Worm (Caenorhabditis elegans): ENCODE results near the gene glb-7.

Gene glb-7

DNA sequence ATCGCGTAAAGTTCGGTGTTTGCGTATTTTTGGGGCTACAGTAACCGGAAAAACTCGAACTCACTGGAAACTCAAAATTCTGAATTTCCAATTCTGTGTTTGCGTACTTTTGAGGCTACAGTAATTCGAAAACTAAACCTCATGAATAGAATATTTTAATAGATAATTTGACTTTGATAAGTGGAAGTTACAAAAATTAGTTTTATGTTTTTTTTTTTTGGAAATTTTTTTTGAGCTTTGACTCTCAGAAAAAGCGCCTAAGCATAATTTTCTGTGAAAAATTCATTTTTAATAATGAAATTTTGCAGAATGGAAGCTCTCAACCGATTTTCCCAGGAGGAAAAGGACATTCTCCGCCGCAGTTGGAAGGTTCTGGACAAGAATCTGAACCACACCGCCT is at the start of gene glb-7:
Gene glb-7 (plus strand): TSS at position 301 of the 400 bp plus-strand sequence.
- TF ChIP-seq tbx-11 (GFP tag; IDR thresholded peaks at IDR 0.05) (no peak), B0310.2 (tag; optimal IDR thresholded peaks at IDR 0.05) (no peak), tra-4 (tag; optimal IDR thresholded peaks at IDR 0.05) (no peak), ceh-13 (GFP tag; optimal IDR thresholded peaks at IDR 0.05) (no peak), tbx-37 (GFP tag; conservative IDR thresholded peaks at IDR 0.05) (no peak), pes-1 (GFP tag; IDR thresholded peaks at IDR 0.05) (no peak)

DNA sequence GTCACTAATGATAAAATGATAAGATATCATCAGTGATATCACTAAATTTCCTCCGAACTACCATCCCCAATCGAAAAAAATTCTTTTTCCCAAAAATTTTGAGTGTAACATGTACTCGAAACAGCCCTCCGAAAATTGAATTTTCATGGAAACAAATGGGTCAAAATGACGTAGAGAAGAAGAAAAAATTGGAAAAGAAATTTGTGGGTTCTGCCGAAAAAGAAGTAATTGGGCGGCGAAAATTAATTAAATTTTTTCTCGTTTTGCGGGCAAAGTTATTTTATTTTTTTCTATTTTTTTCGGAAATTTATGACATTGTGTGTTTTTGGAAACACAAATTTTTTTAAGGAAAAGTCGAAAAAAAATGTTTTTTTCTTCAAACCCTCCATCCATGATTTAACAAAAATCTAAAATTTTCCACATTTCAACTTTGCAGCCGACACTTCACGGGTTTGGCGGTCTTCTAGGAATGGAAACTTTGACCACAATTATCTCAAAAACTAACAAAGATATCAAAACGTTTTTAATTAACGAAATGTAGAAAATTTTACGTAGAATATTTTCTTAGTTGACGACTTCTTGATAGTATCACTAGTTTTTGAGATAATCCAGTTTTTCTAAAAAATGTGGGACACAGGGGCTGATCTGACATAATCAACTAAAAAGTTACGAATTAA is 45.3 kb upstream of the glb-7 start:
- TF ChIP-seq scrt-1 (GFP tag; IDR thresholded peaks at IDR 0.05) (no peak), ets-7 (tag; optimal IDR thresholded peaks at IDR 0.05) (no peak), tra-4 (tag; optimal IDR thresholded peaks at IDR 0.05) (no peak), tbx-37 (GFP tag; conservative IDR thresholded peaks at IDR 0.05) (no peak), F13C5.2 (tag; optimal IDR thresholded peaks at IDR 0.05) (no peak), ama-1 (optimal IDR thresholded peaks at IDR 0.05) (no peak), pes-1 (GFP tag; IDR thresholded peaks at IDR 0.05) (no peak), hmg-4 (GFP tag; optimal IDR thresholded peaks at IDR 0.05) (no peak), hmbx-1 (tag; optimal IDR thresholded peaks at IDR 0.05) (no peak), ceh-13 (GFP tag; optimal IDR thresholded peaks at IDR 0.05) (no peak), flt-1 (GFP tag; IDR thresholded peaks at IDR 0.05) (no peak), sea-1 (GFP tag; conservative IDR thresholded peaks at IDR 0.05) (no peak), B0310.2 (tag; optimal IDR thresholded peaks at IDR 0.05) (no peak)

DNA sequence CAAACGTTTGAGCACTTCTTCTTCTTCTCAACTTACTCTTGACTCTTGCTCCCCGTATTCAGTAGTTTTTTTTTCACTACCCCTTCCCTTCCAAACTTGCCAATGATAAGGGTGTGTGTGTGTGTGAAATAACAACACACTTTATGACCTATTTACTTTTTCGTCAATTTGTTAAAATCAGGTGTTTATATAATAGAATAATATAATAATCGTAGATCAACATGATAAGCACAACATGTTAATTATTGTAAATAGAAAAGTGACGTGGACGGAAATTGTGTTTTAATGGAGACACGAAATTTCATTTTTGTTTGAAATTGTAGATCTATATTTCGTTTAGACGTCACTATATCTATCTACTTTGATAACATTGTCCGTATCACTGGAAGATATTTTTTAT is 42.2 kb upstream of the glb-7 start:
- TF ChIP-seq hmbx-1 (tag; optimal IDR thresholded peaks at IDR 0.05) (no peak), tbx-11 (GFP tag; IDR thresholded peaks at IDR 0.05) (no peak), hnd-1 (tag; optimal IDR thresholded peaks at IDR 0.05) (no peak), ama-1 (optimal IDR thresholded peaks at IDR 0.05) (no peak), B0310.2 (tag; optimal IDR thresholded peaks at IDR 0.05) (no peak), ceh-36 (tag; optimal IDR thresholded peaks at IDR 0.05) (no peak), ets-7 (tag; optimal IDR thresholded peaks at IDR 0.05) (no peak), tbx-37 (GFP tag; conservative IDR thresholded peaks at IDR 0.05) (no peak), F13C5.2 (tag; optimal IDR thresholded peaks at IDR 0.05) (no peak), flt-1 (GFP tag; IDR thresholded peaks at IDR 0.05) (no peak), tra-4 (tag; optimal IDR thresholded peaks at IDR 0.05) (no peak), scrt-1 (GFP tag; IDR thresholded peaks at IDR 0.05) (no peak), aly-1 (tag; optimal IDR thresholded peaks at IDR 0.05) (no peak), sea-1 (GFP tag; conservative IDR thresholded peaks at IDR 0.05) (no peak), pes-1 (GFP tag; IDR thresholded peaks at IDR 0.05) (no peak), hmg-4 (GFP tag; optimal IDR thresholded peaks at IDR 0.05) (no peak)

DNA sequence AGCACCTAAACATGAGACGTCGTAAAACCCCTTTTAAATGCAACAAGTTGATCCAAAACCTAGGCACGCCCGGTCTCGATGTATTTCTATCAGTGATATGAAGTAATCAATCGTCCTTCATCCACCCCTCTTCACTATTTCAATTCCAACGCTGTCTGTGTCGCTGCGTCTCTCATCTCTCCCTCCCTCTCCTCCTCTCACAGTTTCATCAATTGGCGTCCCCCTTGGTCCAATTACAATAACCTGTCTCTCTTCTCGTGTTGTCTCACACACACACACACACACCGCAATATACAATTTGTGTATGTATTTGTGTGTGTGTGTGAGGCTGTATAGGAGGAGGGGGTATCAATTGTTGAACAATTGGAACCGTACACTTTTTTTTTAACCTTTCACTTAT is 39.4 kb upstream of the glb-7 start:
- TF ChIP-seq hnd-1 (tag; optimal IDR thresholded peaks at IDR 0.05), result no peak
- TF ChIP-seq sea-1 (GFP tag; conservative IDR thresholded peaks at IDR 0.05), result no peak
- no peak for TF ChIP-seq tra-4 (tag; optimal IDR thresholded peaks at IDR 0.05)

DNA sequence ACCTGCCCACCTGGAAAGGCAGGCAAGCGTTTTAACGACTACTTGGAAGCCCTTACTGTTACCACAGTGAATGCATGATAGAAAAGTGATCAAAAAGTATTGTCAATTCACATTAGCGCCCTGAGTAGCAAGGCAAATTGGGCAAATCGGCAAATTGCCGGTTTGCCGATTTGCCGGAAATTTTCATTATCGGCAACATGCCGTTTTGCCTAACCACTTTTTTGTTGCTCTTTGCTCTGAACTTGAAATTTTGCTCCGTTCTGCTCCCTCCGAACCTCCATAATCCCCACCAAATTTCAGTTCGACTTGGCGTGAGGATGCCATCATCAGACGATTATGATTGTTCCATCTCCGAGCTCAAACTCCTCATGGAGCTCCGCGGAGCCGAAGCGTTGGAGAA is 38.9 kb upstream of the glb-7 start, which contains the start of gene mca-2:
Gene mca-2 (plus strand): TSS at position 301 of the 400 bp plus-strand sequence.
- TF ChIP-seq aly-1 (tag; optimal IDR thresholded peaks at IDR 0.05), result no peak
- no peak for TF ChIP-seq scrt-1 (GFP tag; IDR thresholded peaks at IDR 0.05)
- TF ChIP-seq tra-4 (tag; optimal IDR thresholded peaks at IDR 0.05), result no peak

DNA sequence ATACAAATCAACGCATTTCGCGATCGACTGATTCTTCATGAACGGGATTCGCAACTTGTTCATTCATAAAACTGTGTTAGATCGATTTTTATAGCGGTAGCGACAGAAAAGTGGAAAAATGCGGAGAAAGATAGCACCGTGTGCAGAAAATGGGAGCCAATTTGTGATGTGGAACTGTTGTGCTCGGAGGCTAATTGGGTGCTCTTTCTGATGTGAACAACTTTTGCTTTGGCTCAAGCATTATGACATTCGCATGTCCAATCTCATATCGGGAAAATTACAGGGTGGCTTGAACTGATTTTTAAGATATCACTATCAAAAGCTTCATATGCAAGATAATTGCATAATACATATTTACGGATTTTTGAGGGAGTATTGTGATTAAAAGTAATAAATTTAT is 22.8 kb upstream of the glb-7 start, which contains the start of gene C23H5.11:
Gene C23H5.11 (minus strand): TSS at position 101 of the 400 bp plus-strand sequence.
- TF ChIP-seq hmbx-1 (tag; optimal IDR thresholded peaks at IDR 0.05) (no peak), flt-1 (GFP tag; IDR thresholded peaks at IDR 0.05) (no peak), sea-1 (GFP tag; conservative IDR thresholded peaks at IDR 0.05) (no peak), tra-4 (tag; optimal IDR thresholded peaks at IDR 0.05) (no peak)

DNA sequence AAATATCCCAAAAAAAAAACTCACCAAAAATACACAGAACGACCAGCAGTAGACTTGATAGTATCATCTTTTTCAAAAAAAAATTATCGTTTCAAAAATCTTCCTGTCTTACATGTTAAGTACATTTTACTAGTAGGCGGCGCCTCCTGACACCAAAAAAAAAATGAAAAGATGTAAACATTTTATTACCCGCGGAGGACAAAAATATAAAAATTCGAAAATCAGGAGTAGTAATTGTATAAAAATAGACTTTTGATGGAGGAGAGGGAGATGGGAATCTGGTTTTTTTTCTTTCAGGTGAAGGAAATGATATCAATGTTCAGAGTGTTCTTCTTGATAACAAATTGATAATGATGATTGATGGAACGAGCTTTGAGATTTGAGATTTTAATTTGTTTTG is 19.8 kb upstream of the glb-7 start, which contains the start of gene C23H5.15:
Gene C23H5.15 (minus strand): TSS at position 101 of the 400 bp plus-strand sequence.
- TF ChIP-seq sea-1 (GFP tag; conservative IDR thresholded peaks at IDR 0.05) (no peak), aly-1 (tag; optimal IDR thresholded peaks at IDR 0.05) (no peak), ceh-36 (tag; optimal IDR thresholded peaks at IDR 0.05) (no peak), ama-1 (optimal IDR thresholded peaks at IDR 0.05) (no peak), flt-1 (GFP tag; IDR thresholded peaks at IDR 0.05) (no peak)

DNA sequence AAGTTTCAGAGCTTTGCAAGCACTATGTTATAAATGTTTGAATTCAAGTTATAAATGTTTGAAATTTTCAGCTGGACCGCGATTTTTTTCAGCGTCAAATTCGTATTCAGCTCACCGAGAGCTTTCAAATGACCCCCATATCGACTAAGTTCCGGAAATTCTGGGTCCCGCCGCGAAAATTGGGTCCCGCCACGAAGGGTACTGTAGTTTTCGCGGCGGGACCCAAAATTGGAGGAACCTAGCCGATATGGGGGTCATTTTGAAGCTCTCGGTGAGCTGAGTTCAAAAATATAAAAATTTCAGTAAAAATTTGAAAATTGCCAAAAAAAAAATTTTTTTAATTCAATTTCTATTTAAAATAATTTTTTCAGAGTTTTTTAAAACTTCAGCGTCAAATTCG is 15.9 kb upstream of the glb-7 start:
- TF ChIP-seq scrt-1 (GFP tag; IDR thresholded peaks at IDR 0.05) (no peak), F13C5.2 (tag; optimal IDR thresholded peaks at IDR 0.05) (no peak), ama-1 (optimal IDR thresholded peaks at IDR 0.05) (no peak), tbx-37 (GFP tag; conservative IDR thresholded peaks at IDR 0.05) (0 out of 2 replicates have a peak, but pooled peaks have one; percentile 11), hmbx-1 (tag; optimal IDR thresholded peaks at IDR 0.05) (no peak), B0310.2 (tag; optimal IDR thresholded peaks at IDR 0.05) (no peak), hmg-4 (GFP tag; optimal IDR thresholded peaks at IDR 0.05) (no peak), tra-4 (tag; optimal IDR thresholded peaks at IDR 0.05) (no peak), tbx-11 (GFP tag; IDR thresholded peaks at IDR 0.05) (no peak), hnd-1 (tag; optimal IDR thresholded peaks at IDR 0.05) (no peak), ets-7 (tag; optimal IDR thresholded peaks at IDR 0.05) (no peak), aly-1 (tag; optimal IDR thresholded peaks at IDR 0.05) (no peak), sea-1 (GFP tag; conservative IDR thresholded peaks at IDR 0.05) (no peak), pes-1 (GFP tag; IDR thresholded peaks at IDR 0.05) (peak; percentile 44; the same call in 1 of the 2 replicates), ceh-36 (tag; optimal IDR thresholded peaks at IDR 0.05) (no peak)
